Worm (Caenorhabditis elegans): ENCODE data around the gene his-35.

DNA sequence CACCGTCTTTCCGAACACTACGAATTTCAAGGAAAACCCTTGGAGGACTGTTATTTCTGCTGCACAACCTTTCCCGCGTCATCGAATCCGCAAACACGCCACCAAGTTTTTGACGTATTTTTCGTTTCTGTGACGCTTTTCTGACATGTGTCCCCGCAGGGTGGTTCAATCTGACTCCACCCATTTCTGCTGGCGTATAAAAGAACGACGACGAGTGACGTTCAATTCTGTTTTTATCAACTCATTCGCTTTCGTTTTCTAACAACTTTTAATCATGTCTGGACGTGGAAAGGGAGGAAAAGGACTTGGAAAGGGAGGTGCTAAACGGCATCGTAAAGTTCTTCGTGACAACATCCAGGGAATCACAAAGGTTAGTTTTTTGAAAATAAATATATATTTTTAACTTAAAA is 1.8 kb upstream of the his-35 start, which contains the start of gene his-37:
- peak; percentile 96 for TF ChIP-seq him-1 (tag; optimal IDR thresholded peaks at IDR 0.05)
- TF ChIP-seq W03F9.2 (tag; optimal IDR thresholded peaks at IDR 0.05): peak; percentile 97
- TF ChIP-seq dao-5 (tag; optimal IDR thresholded peaks at IDR 0.05): peak; percentile 37

Data from whole organism, L4/young adult.